Worm (Caenorhabditis elegans) whole organism, L3 larva: ENCODE results near the gene C46C2.6.

Experiments
- R02D3.7 ChIP-seq: fragments of 150-350 bp; optimal IDR thresholded peaks from 2 replicates; lab custom pipeline; 2014; ENCODE audit warnings: missing biosample characterization, missing genetic modification characterization
- ZK546.5 ChIP-seq: sonication (generic microtip); optimal IDR thresholded peaks from 2 replicates; lab custom pipeline; 2017; ENCODE audit warnings: missing biosample characterization, missing genetic modification characterization
- aly-2 ChIP-seq: fragments of 150-350 bp; optimal IDR thresholded peaks from 2 replicates; lab custom pipeline; 2014; ENCODE audit warnings: missing biosample characterization, missing genetic modification characterization
- ama-1 ChIP-seq: fragments of 150-350 bp; optimal IDR thresholded peaks from 2 replicates; lab custom pipeline; 2018
- ceh-82 ChIP-seq: fragments of 150-350 bp; optimal IDR thresholded peaks from 2 replicates; lab custom pipeline; 2014; ENCODE audit warnings: missing biosample characterization, missing genetic modification characterization
- egl-5 ChIP-seq: fragments of 150-350 bp; optimal IDR thresholded peaks from 2 replicates; lab custom pipeline; 2017; ENCODE audit warnings: missing biosample characterization, missing genetic modification reagents, missing genetic modification characterization, inconsistent platforms
- elt-1 ChIP-seq: fragments of 150-350 bp; optimal IDR thresholded peaks from 2 replicates; lab custom pipeline; 2014; ENCODE audit warnings: missing biosample characterization, missing genetic modification characterization
- elt-2 ChIP-seq: sonication (generic microtip); optimal IDR thresholded peaks from 2 replicates; lab custom pipeline; 2016; ENCODE audit warnings: missing genetic modification reagents, mild to moderate bottlenecking, missing genetic modification characterization, missing compliant biosample characterization
- elt-3 ChIP-seq, 3 experiments: fragments of 150-350 bp in 1 of 3; sonication (generic microtip) in 2 of 3; optimal IDR thresholded peaks; 2 replicates in 2 of 3; 4 replicates in 1 of 3; lab custom pipeline; 2014 to 2017; ENCODE audit warnings: missing biosample characterization in 3 of 3, missing genetic modification characterization in 3 of 3
- fos-1 ChIP-seq: fragments of 150-350 bp; optimal IDR thresholded peaks from 2 replicates; lab custom pipeline; 2014; ENCODE audit warnings: missing biosample characterization, missing genetic modification characterization
- hmg-11 ChIP-seq: sonication (generic microtip); optimal IDR thresholded peaks from 2 replicates; lab custom pipeline; 2016; ENCODE audit warnings: missing genetic modification characterization, missing compliant biosample characterization
- jun-1 ChIP-seq: fragments of 150-350 bp; optimal IDR thresholded peaks from 2 replicates; lab custom pipeline; 2014; ENCODE audit warnings: missing biosample characterization, missing genetic modification reagents, missing genetic modification characterization
- lsy-12 ChIP-seq: sonication (generic microtip); optimal IDR thresholded peaks from 2 replicates; lab custom pipeline; 2016; ENCODE audit warnings: mild to moderate bottlenecking, missing genetic modification characterization, missing compliant biosample characterization
- mml-1 ChIP-seq: fragments of 150-350 bp; sonication (generic microtip); optimal IDR thresholded peaks from 3 replicates; lab custom pipeline; 2014; ENCODE audit warnings: missing biosample characterization, missing genetic modification characterization
- nfya-1 ChIP-seq: sonication (generic microtip); optimal IDR thresholded peaks from 2 replicates; lab custom pipeline; 2017; ENCODE audit warnings: missing genetic modification characterization, mild to moderate bottlenecking, missing compliant biosample characterization, antibody characterized with exemption, moderate library complexity; ENCODE audit not compliant: insufficient read depth
- nhr-11 ChIP-seq: fragments of 150-350 bp; optimal IDR thresholded peaks from 2 replicates; lab custom pipeline; 2014; ENCODE audit warnings: missing biosample characterization, missing genetic modification characterization
- nhr-23 ChIP-seq: fragments of 150-350 bp; optimal IDR thresholded peaks from 2 replicates; lab custom pipeline; 2014; ENCODE audit warnings: missing biosample characterization, missing genetic modification reagents, missing genetic modification characterization
- nhr-25 ChIP-seq: sonication (generic microtip); optimal IDR thresholded peaks from 2 replicates; lab custom pipeline; 2017; ENCODE audit warnings: missing biosample characterization, missing genetic modification characterization
- nhr-28 ChIP-seq: fragments of 150-350 bp; optimal IDR thresholded peaks from 2 replicates; lab custom pipeline; 2014; ENCODE audit warnings: missing biosample characterization, missing genetic modification characterization
- nhr-77 ChIP-seq: fragments of 150-350 bp; optimal IDR thresholded peaks from 2 replicates; lab custom pipeline; 2014; ENCODE audit warnings: missing biosample characterization, missing genetic modification characterization
- pqm-1 ChIP-seq: fragments of 150-350 bp; optimal IDR thresholded peaks from 2 replicates; lab custom pipeline; 2017; ENCODE audit warnings: missing biosample characterization, missing genetic modification characterization, inconsistent platforms
- snpc-4 ChIP-seq: fragments of 150-350 bp; optimal IDR thresholded peaks from 2 replicates; lab custom pipeline; 2014; ENCODE audit warnings: missing biosample characterization, missing genetic modification characterization
- tbx-2 ChIP-seq: sonication (generic microtip); optimal IDR thresholded peaks from 2 replicates; lab custom pipeline; 2016; ENCODE audit warnings: mild to moderate bottlenecking, missing genetic modification characterization, missing compliant biosample characterization
- unc-39 ChIP-seq: sonication (generic microtip); optimal IDR thresholded peaks from 4 replicates; lab custom pipeline; 2017; ENCODE audit warnings: missing biosample characterization, missing genetic modification characterization
- unc-62 ChIP-seq: fragments of 150-350 bp; sonication (generic microtip); optimal IDR thresholded peaks from 4 replicates; lab custom pipeline; 2014; ENCODE audit warnings: missing biosample characterization, missing genetic modification reagents, missing genetic modification characterization

The C46C2.6 gene

ce11 chrIV:9262295-9262694, 50.1 kb downstream of the C46C2.6 start:
- TF ChIP-seq mml-1 (tag; lab: Kevin White, UChicago) (no peak), R02D3.7 (tag; lab: Kevin White, UChicago) (no peak), egl-5 (tag; lab: Kevin White, UChicago) (no peak), ama-1 (lab: Kevin White, UChicago) (no peak), ZK546.5 (tag; lab: Kevin White, UChicago) (no peak), aly-2 (tag; lab: Kevin White, UChicago) (no peak), nfya-1 (tag; lab: Kevin White, UChicago) (no peak), nhr-23 (tag; lab: Kevin White, UChicago) (no peak), nhr-11 (tag; lab: Kevin White, UChicago) (no peak), elt-2 (no peak), unc-62 (GFP tag; lab: Kevin White, UChicago) (no peak), elt-1 (tag; lab: Kevin White, UChicago) (no peak)

ce11 chrIV:9263812-9264320, 51.6 kb downstream of the C46C2.6 start, which contains the start of gene flh-1:
Gene flh-1, minus strand, starts transcription at chrIV:9264270.
- no peak for TF ChIP-seq ama-1 (lab: Kevin White, UChicago)
- no peak for TF ChIP-seq snpc-4 (tag; lab: Kevin White, UChicago)
- TF ChIP-seq pqm-1 (tag; lab: Kevin White, UChicago) = no peak
- TF ChIP-seq ceh-82 (tag; lab: Kevin White, UChicago) = no peak
- no peak for TF ChIP-seq egl-5 (tag; lab: Kevin White, UChicago)
- no peak for TF ChIP-seq elt-2
- no peak for TF ChIP-seq elt-3 (tag; optimal IDR thresholded peaks at IDR 0.05; lab: Kevin White, UChicago)
- no peak for TF ChIP-seq R02D3.7 (tag; lab: Kevin White, UChicago)
- no peak for TF ChIP-seq nhr-28 (tag; lab: Kevin White, UChicago)
- no peak for TF ChIP-seq nhr-77 (tag; lab: Kevin White, UChicago)
- TF ChIP-seq mml-1 (tag; lab: Kevin White, UChicago) = no peak
- no peak for TF ChIP-seq jun-1 (tag; lab: Kevin White, UChicago)
- no peak for TF ChIP-seq nhr-25 (tag; lab: Kevin White, UChicago)
- no peak for TF ChIP-seq hmg-11 (tag; lab: Kevin White, UChicago)
- TF ChIP-seq lsy-12 (tag; lab: Kevin White, UChicago) = no peak
- no peak for TF ChIP-seq tbx-2
- TF ChIP-seq fos-1 (tag; lab: Kevin White, UChicago) = no peak
- no peak for TF ChIP-seq unc-39 (tag; lab: Kevin White, UChicago)
